Worm (Caenorhabditis elegans) whole organism, L4 larva: ENCODE results near the gene F13E9.9.

Experiments used
- F44E2.7 ChIP-seq: fragments of 200-800 bp; sonication (Bioruptor generic); IDR thresholded peaks from 2 replicates; pipeline ENCODE4 v2.1.2; 2022; ENCODE audit warnings: missing genetic modification characterization, missing compliant biosample characterization
- Y105C5A.15 ChIP-seq: fragments of 200-800 bp; sonication (Bioruptor generic); IDR thresholded peaks from 2 replicates; pipeline ENCODE4 v1.3.6; 2022; ENCODE audit warnings: missing genetic modification characterization, missing compliant biosample characterization
- ZK337.2 ChIP-seq: fragments of 200-800 bp; sonication (Bioruptor generic); IDR thresholded peaks from 2 replicates; pipeline ENCODE4 v1.3.6; 2022; ENCODE audit warnings: missing genetic modification reagents, missing genetic modification characterization, missing compliant biosample characterization
- ama-1 ChIP-seq: fragments of 150-350 bp; optimal IDR thresholded peaks from 2 replicates; lab custom pipeline; 2014; ENCODE audit warnings: inconsistent platforms, mixed read lengths
- arid-1 ChIP-seq: fragments of 200-800 bp; sonication (Bioruptor generic); conservative IDR thresholded peaks from 2 replicates; pipeline ENCODE4 v1.3.6; 2022; ENCODE audit warnings: missing genetic modification reagents, missing genetic modification characterization, missing compliant biosample characterization
- ceh-20 ChIP-seq: fragments of 200-800 bp; sonication (Bioruptor generic); IDR thresholded peaks from 2 replicates; pipeline ENCODE4 v1.3.6; 2022; ENCODE audit warnings: missing genetic modification reagents, missing genetic modification characterization, missing compliant biosample characterization
- ceh-28 ChIP-seq: fragments of 150-350 bp; optimal IDR thresholded peaks from 2 replicates; lab custom pipeline; 2014; ENCODE audit warnings: missing biosample characterization, missing genetic modification reagents, missing genetic modification characterization
- ceh-62 ChIP-seq: sonication (generic microtip); optimal IDR thresholded peaks from 2 replicates; lab custom pipeline; 2017; ENCODE audit warnings: missing biosample characterization, missing genetic modification characterization
- ces-1 ChIP-seq: fragments of 150-350 bp; sonication (generic microtip); optimal IDR thresholded peaks from 4 replicates; lab custom pipeline; 2014; ENCODE audit warnings: missing biosample characterization, missing genetic modification reagents, missing genetic modification characterization
- ctbp-1 ChIP-seq: fragments of 200-800 bp; sonication (Bioruptor generic); IDR thresholded peaks from 2 replicates; pipeline ENCODE4 v1.3.6; 2022; ENCODE audit warnings: missing genetic modification reagents, missing genetic modification characterization, missing compliant biosample characterization
- daf-12 ChIP-seq: fragments of 150-350 bp; optimal IDR thresholded peaks from 2 replicates; lab custom pipeline; 2014; ENCODE audit warnings: missing biosample characterization, missing genetic modification reagents, missing genetic modification characterization
- daf-16 ChIP-seq, 3 experiments: sonication (generic microtip); optimal IDR thresholded peaks; 2 replicates each; lab custom pipeline; 2016 to 2017; ENCODE audit warnings: missing genetic modification characterization in 3 of 3, missing genetic modification reagents in 3 of 3, mild to moderate bottlenecking in 2 of 3, missing compliant biosample characterization in 2 of 3, missing biosample characterization in 1 of 3, moderate library complexity in 1 of 3
- dmd-6 ChIP-seq: fragments of 200-800 bp; sonication (Bioruptor generic); IDR thresholded peaks from 2 replicates; pipeline ENCODE4 v1.3.6; 2022; ENCODE audit warnings: missing genetic modification reagents, missing genetic modification characterization, missing compliant biosample characterization
- dmd-9 ChIP-seq: fragments of 200-800 bp; sonication (Bioruptor generic); IDR thresholded peaks from 2 replicates; pipeline ENCODE4 v1.3.6; 2022; ENCODE audit warnings: missing genetic modification reagents, missing genetic modification characterization, missing compliant biosample characterization
- dpl-1 ChIP-seq: fragments of 150-350 bp; optimal IDR thresholded peaks from 2 replicates; lab custom pipeline; 2014; ENCODE audit warnings: missing biosample characterization, missing genetic modification reagents, missing genetic modification characterization
- duxl-1 ChIP-seq: sonication (generic microtip); optimal IDR thresholded peaks from 2 replicates; lab custom pipeline; 2016; ENCODE audit warnings: mild to moderate bottlenecking, missing genetic modification characterization, moderate library complexity, missing compliant biosample characterization; ENCODE audit not compliant: poor library complexity
- egl-27 ChIP-seq: sonication (generic microtip); optimal IDR thresholded peaks from 3 replicates; lab custom pipeline; 2017; ENCODE audit warnings: missing biosample characterization, missing genetic modification reagents, missing genetic modification characterization
- egl-43 ChIP-seq: fragments of 200-800 bp; sonication (Bioruptor generic); IDR thresholded peaks from 2 replicates; pipeline ENCODE4 v1.3.6; 2022; ENCODE audit warnings: missing genetic modification reagents, missing genetic modification characterization, missing compliant biosample characterization
- fkh-10 ChIP-seq: fragments of 150-350 bp; optimal IDR thresholded peaks from 2 replicates; lab custom pipeline; 2014; ENCODE audit warnings: missing biosample characterization, missing genetic modification reagents, missing genetic modification characterization
- hif-1 ChIP-seq, 2 experiments: sonication (generic microtip); optimal IDR thresholded peaks; 2 replicates each; lab custom pipeline; 2016 to 2017; ENCODE audit warnings: missing compliant biosample characterization in 2 of 2, missing genetic modification characterization in 2 of 2, missing genetic modification reagents in 2 of 2, missing genotype in 2 of 2, mild to moderate bottlenecking in 1 of 2
- hmg-1.1 ChIP-seq: fragments of 200-800 bp; sonication (Bioruptor generic); IDR thresholded peaks from 2 replicates; pipeline ENCODE4 v1.3.6; 2022; ENCODE audit warnings: missing genetic modification reagents, missing genetic modification characterization, missing compliant biosample characterization
- lim-7 ChIP-seq: fragments of 200-800 bp; sonication (Bioruptor generic); IDR thresholded peaks from 2 replicates; pipeline ENCODE4 v1.3.6; 2022; ENCODE audit warnings: missing genetic modification characterization, missing compliant biosample characterization
- lin-39 ChIP-seq: fragments of 150-350 bp; optimal IDR thresholded peaks from 2 replicates; lab custom pipeline; 2014; ENCODE audit warnings: missing biosample characterization, missing genetic modification reagents, missing genetic modification characterization
- madf-9 ChIP-seq: fragments of 200-800 bp; sonication (Bioruptor generic); conservative IDR thresholded peaks from 2 replicates; pipeline ENCODE4 v1.3.6; 2022; ENCODE audit warnings: missing genetic modification reagents, missing genetic modification characterization, missing compliant biosample characterization
- mdl-1 ChIP-seq, 2 experiments: fragments of 150-350 bp in 1 of 2; sonication (generic microtip) in 1 of 2; optimal IDR thresholded peaks; 2 replicates each; lab custom pipeline; 2014 to 2017; ENCODE audit warnings: missing biosample characterization in 2 of 2, missing genetic modification characterization in 2 of 2
- mep-1 ChIP-seq: fragments of 150-350 bp; sonication (generic microtip); optimal IDR thresholded peaks from 3 replicates; lab custom pipeline; 2014; ENCODE audit warnings: missing biosample characterization, missing genetic modification characterization
- mxl-2 ChIP-seq: fragments of 200-800 bp; sonication (Bioruptor generic); conservative IDR thresholded peaks from 2 replicates; pipeline ENCODE4 v1.3.6; 2022; ENCODE audit warnings: missing genetic modification reagents, missing genetic modification characterization, missing compliant biosample characterization
- mxl-3 ChIP-seq: fragments of 200-800 bp; sonication (Bioruptor generic); optimal IDR thresholded peaks from 2 replicates; lab custom pipeline; 2018; ENCODE audit warnings: mild to moderate bottlenecking, missing genetic modification characterization, missing compliant biosample characterization
- nhr-102 ChIP-seq: sonication (generic microtip); optimal IDR thresholded peaks from 2 replicates; lab custom pipeline; 2016; ENCODE audit warnings: mild to moderate bottlenecking, missing genetic modification characterization, moderate library complexity, missing compliant biosample characterization
- nhr-11 ChIP-seq: fragments of 150-350 bp; optimal IDR thresholded peaks from 2 replicates; lab custom pipeline; 2014; ENCODE audit warnings: missing biosample characterization, missing genetic modification characterization
- nhr-28 ChIP-seq: fragments of 150-350 bp; optimal IDR thresholded peaks from 2 replicates; lab custom pipeline; 2014; ENCODE audit warnings: missing biosample characterization, missing genetic modification characterization
- nhr-41 ChIP-seq: fragments of 200-800 bp; sonication (Bioruptor generic); IDR thresholded peaks from 2 replicates; pipeline ENCODE4 v1.3.6; 2022; ENCODE audit warnings: missing genetic modification reagents, missing genetic modification characterization, missing compliant biosample characterization
- nhr-42 ChIP-seq: fragments of 200-800 bp; sonication (Bioruptor generic); IDR thresholded peaks from 2 replicates; pipeline ENCODE4 v1.3.6; 2022; ENCODE audit warnings: missing genetic modification characterization, missing compliant biosample characterization
- nhr-48 ChIP-seq: sonication (generic microtip); optimal IDR thresholded peaks from 2 replicates; lab custom pipeline; 2016; ENCODE audit warnings: mild to moderate bottlenecking, missing genetic modification characterization, missing compliant biosample characterization
- nhr-76 ChIP-seq: fragments of 150-350 bp; optimal IDR thresholded peaks from 2 replicates; lab custom pipeline; 2014; ENCODE audit warnings: missing biosample characterization, missing genetic modification characterization
- nhr-77 ChIP-seq: fragments of 150-350 bp; optimal IDR thresholded peaks from 2 replicates; lab custom pipeline; 2014; ENCODE audit warnings: missing biosample characterization, missing genetic modification characterization
- pha-4 ChIP-seq, 2 experiments: fragments of 150-350 bp in 1 of 2; fragments of 200-800 bp in 1 of 2; sonication (Bioruptor generic) in 1 of 2; IDR thresholded peaks in 1 of 2; optimal IDR thresholded peaks in 1 of 2; 2 replicates each; pipeline versions ENCODE4 v1.3.6 to Lab custom; 2014 to 2022; ENCODE audit warnings: missing genetic modification characterization in 2 of 2, missing genetic modification reagents in 2 of 2, missing biosample characterization in 1 of 2, missing compliant biosample characterization in 1 of 2
- saeg-2 ChIP-seq: fragments of 200-800 bp; sonication (Bioruptor generic); IDR thresholded peaks from 2 replicates; pipeline ENCODE4 v1.3.6; 2022; ENCODE audit warnings: missing genetic modification reagents, missing genetic modification characterization, missing compliant biosample characterization
- snpc-1.2 ChIP-seq: fragments of 200-800 bp; sonication (Bioruptor generic); IDR thresholded peaks from 2 replicates; pipeline ENCODE4 v1.3.6; 2022; ENCODE audit warnings: missing genetic modification reagents, missing genetic modification characterization, missing compliant biosample characterization
- snpc-4 ChIP-seq: fragments of 150-350 bp; optimal IDR thresholded peaks from 2 replicates; lab custom pipeline; 2014; ENCODE audit warnings: missing biosample characterization, missing genetic modification characterization
- spr-1 ChIP-seq: sonication (generic microtip); optimal IDR thresholded peaks from 2 replicates; lab custom pipeline; 2016; ENCODE audit warnings: mild to moderate bottlenecking, missing genetic modification characterization, missing compliant biosample characterization
- tra-1 ChIP-seq: fragments of 200-800 bp; sonication (Bioruptor generic); IDR thresholded peaks from 2 replicates; pipeline ENCODE4 v1.3.6; 2022; ENCODE audit warnings: missing genetic modification reagents, missing genetic modification characterization, missing compliant biosample characterization
- unc-62 ChIP-seq, 3 experiments: fragments of 150-350 bp in 1 of 3; sonication (generic microtip); optimal IDR thresholded peaks in 2 of 3; peaks in 1 of 3; 1 replicate in 1 of 3; 2 replicates in 2 of 3; lab custom pipeline; 2014 to 2017; ENCODE audit warnings: missing biosample characterization in 3 of 3, missing genetic modification characterization in 3 of 3, missing genetic modification reagents in 3 of 3, missing genotype in 1 of 3
- ztf-11 ChIP-seq: fragments of 150-350 bp; optimal IDR thresholded peaks from 2 replicates; lab custom pipeline; 2014; ENCODE audit warnings: missing biosample characterization, missing genetic modification characterization

Gene F13E9.9

ce11 chrIV:10935336-10935735 lies 36.3 kb upstream of the F13E9.9 start (continued):
- TF ChIP-seq Y105C5A.15 (GFP tag; lab: Robert Waterston, UW) (no peak), fkh-10 (GFP tag; lab: Kevin White, UChicago) (no peak), dmd-9 (GFP tag; lab: Robert Waterston, UW) (no peak), arid-1 (GFP tag; lab: Robert Waterston, UW) (0 out of 2 replicates have a peak, but pooled peaks have one; percentile 34), nhr-28 (tag; lab: Kevin White, UChicago) (peak; percentile 55), mxl-2 (GFP tag; lab: Robert Waterston, UW) (peak; percentile 91), dpl-1 (GFP tag; lab: Kevin White, UChicago) (peak; percentile 59), nhr-42 (GFP tag; lab: Robert Waterston, UW) (no peak), ceh-62 (tag; lab: Kevin White, UChicago) (no peak), nhr-11 (tag; lab: Kevin White, UChicago) (peak; percentile 93), nhr-41 (0 out of 2 replicates have a peak, but pooled peaks have one; percentile 29), ama-1 (peak; percentile 77), ces-1 (GFP tag; lab: Kevin White, UChicago) (no peak), lim-7 (no peak), snpc-1.2 (peak; percentile 33; the same call in 1 of the 2 replicates), mdl-1 (tag; optimal IDR thresholded peaks at IDR 0.05; lab: Kevin White, UChicago) (peak; percentile 52 to 88), nhr-77 (tag; lab: Kevin White, UChicago) (peak; percentile 75), ceh-28 (tag; lab: Kevin White, UChicago) (peak; percentile 59), nhr-102 (tag; lab: Kevin White, UChicago) (peak; percentile 43), madf-9 (GFP tag; lab: Robert Waterston, UW) (peak; percentile 57; the same call in 1 of the 2 replicates), mep-1 (tag; lab: Kevin White, UChicago) (peak; percentile 90), nhr-48 (tag; lab: Kevin White, UChicago) (peak; percentile 81), egl-27 (tag; lab: Kevin White, UChicago) (no peak), ZK337.2 (no peak)

- no peak for TF ChIP-seq lin-39 (tag; lab: Kevin White, UChicago)
- peak in 1 of 2 experiments; percentile 42 for TF ChIP-seq unc-62 (GFP tag; optimal IDR thresholded peaks at IDR 0.05 in 1 of 2; lab: Kevin White, UChicago)
- TF ChIP-seq unc-62 (tag; optimal IDR thresholded peaks at IDR 0.05; lab: Kevin White, UChicago), result no peak
- no peak for TF ChIP-seq ztf-11 (tag; lab: Kevin White, UChicago)
- no peak for TF ChIP-seq ama-1
- TF ChIP-seq dmd-6 (GFP tag; lab: Robert Waterston, UW), result no peak
These were observed 35.8 kb upstream of the F13E9.9 start for ce11 chrIV:10934786-10935185.

- TF ChIP-seq hif-1 (tag; optimal IDR thresholded peaks at IDR 0.05; lab: Kevin White, UChicago) (peak in 1 of 2 experiments; percentile 23), egl-43 (GFP tag; lab: Robert Waterston, UW) (no peak), ceh-28 (tag; lab: Kevin White, UChicago) (no peak), nhr-76 (tag; lab: Kevin White, UChicago) (no peak), ceh-20 (GFP tag; lab: Robert Waterston, UW) (no peak), dmd-6 (GFP tag; lab: Robert Waterston, UW) (0 out of 2 replicates have a peak, but pooled peaks have one; percentile 8), snpc-4 (tag; lab: Kevin White, UChicago) (no peak), spr-1 (tag; lab: Kevin White, UChicago) (peak; percentile 20), saeg-2 (GFP tag; lab: Robert Waterston, UW) (no peak), F44E2.7 (GFP tag; lab: Robert Waterston, UW) (no peak), mxl-3 (peak; percentile 18), pha-4 (GFP tag; IDR thresholded peaks at IDR 0.05; lab: Robert Waterston, UW) (peak; percentile 66; the same call in 1 of the 2 replicates), pha-4 (tag; optimal IDR thresholded peaks at IDR 0.05; lab: Kevin White, UChicago) (no peak), nhr-42 (GFP tag; lab: Robert Waterston, UW) (no peak), nhr-102 (tag; lab: Kevin White, UChicago) (peak; percentile 35), daf-12 (no peak), Y105C5A.15 (GFP tag; lab: Robert Waterston, UW) (no peak), ctbp-1 (GFP tag; lab: Robert Waterston, UW) (peak; percentile 58; the same call in 1 of the 2 replicates), duxl-1 (tag; lab: Kevin White, UChicago) (peak; percentile 2), tra-1 (GFP tag; lab: Robert Waterston, UW) (peak; percentile 62), hmg-1.1 (peak; percentile 52; the same call in 1 of the 2 replicates), daf-16 (GFP tag; optimal IDR thresholded peaks at IDR 0.05; lab: Kevin White, UChicago) (no peak), daf-16 (tag; optimal IDR thresholded peaks at IDR 0.05; lab: Kevin White, UChicago) (peak; percentile 30), ceh-62 (tag; lab: Kevin White, UChicago) (no peak)
These were observed 35.0 kb upstream of the F13E9.9 start for ce11 chrIV:10933777-10934546.
